Worm (Caenorhabditis elegans) whole organism, young adult: Measurements from ENCODE around the gene nep-21.

Experiments
- C17E4.6 ChIP-seq: fragments of 200-800 bp; sonication (Bioruptor generic); IDR thresholded peaks from 2 replicates; pipeline ENCODE4 v1.3.6; 2022; ENCODE audit warnings: missing genetic modification reagents, missing genetic modification characterization, missing compliant biosample characterization
- F33H1.4 ChIP-seq: fragments of 200-800 bp; sonication (Bioruptor generic); IDR thresholded peaks from 2 replicates; pipeline ENCODE4 v1.3.6; 2022; ENCODE audit warnings: missing genetic modification reagents, missing genetic modification characterization, missing compliant biosample characterization
- K11D2.4 ChIP-seq: fragments of 200-800 bp; sonication (Bioruptor generic); IDR thresholded peaks from 2 replicates; pipeline ENCODE4 v1.3.6; 2022; ENCODE audit warnings: missing genetic modification reagents, missing genetic modification characterization, missing compliant biosample characterization
- K12H6.12 ChIP-seq: fragments of 200-800 bp; sonication (Bioruptor generic); optimal IDR thresholded peaks from 2 replicates; lab custom pipeline; 2018; ENCODE audit warnings: mild to moderate bottlenecking, missing genetic modification characterization, missing compliant biosample characterization
- T07F8.4 ChIP-seq: sonication (generic microtip); optimal IDR thresholded peaks from 2 replicates; lab custom pipeline; 2016; ENCODE audit warnings: mild to moderate bottlenecking, missing genetic modification characterization, moderate library complexity, missing compliant biosample characterization
- Y79H2A.3 ChIP-seq: fragments of 200-800 bp; sonication (Bioruptor generic); conservative IDR thresholded peaks from 2 replicates; pipeline ENCODE4 v1.3.6; 2022; ENCODE audit warnings: missing genetic modification reagents, missing genetic modification characterization, missing compliant biosample characterization
- akir-1 ChIP-seq: fragments of 200-800 bp; sonication (Bioruptor generic); optimal IDR thresholded peaks from 2 replicates; lab custom pipeline; 2018; ENCODE audit warnings: mild to moderate bottlenecking, missing genetic modification characterization, moderate library complexity, missing compliant biosample characterization
- ama-1 ChIP-seq, 3 experiments: fragments of 150-350 bp in 1 of 3; sonication (generic microtip) in 2 of 3; optimal IDR thresholded peaks; 2 replicates each; lab custom pipeline; 2014 to 2018; ENCODE audit warnings: missing biosample characterization in 2 of 3, missing genetic modification characterization in 2 of 3, missing genetic modification reagents in 2 of 3
- aptf-2 ChIP-seq: fragments of 200-800 bp; sonication (Bioruptor generic); conservative IDR thresholded peaks from 2 replicates; pipeline ENCODE4 v1.3.6; 2022; ENCODE audit warnings: missing genetic modification reagents, missing genetic modification characterization, missing compliant biosample characterization
- attf-5 ChIP-seq: fragments of 200-800 bp; sonication (Bioruptor generic); optimal IDR thresholded peaks from 2 replicates; lab custom pipeline; 2018; ENCODE audit warnings: mild to moderate bottlenecking, missing genetic modification characterization, missing compliant biosample characterization
- cebp-2 ChIP-seq: fragments of 200-800 bp; sonication (Bioruptor generic); IDR thresholded peaks from 2 replicates; pipeline ENCODE4 v1.3.6; 2022; ENCODE audit warnings: missing genetic modification characterization, missing compliant biosample characterization
- ceh-40 ChIP-seq: fragments of 200-800 bp; sonication (Bioruptor generic); IDR thresholded peaks from 2 replicates; pipeline ENCODE4 v1.3.6; 2022; ENCODE audit warnings: missing genetic modification characterization, missing compliant biosample characterization
- ceh-91 ChIP-seq: fragments of 200-800 bp; sonication (Bioruptor generic); IDR thresholded peaks from 2 replicates; pipeline ENCODE4 v1.3.6; 2022; ENCODE audit warnings: missing genetic modification reagents, missing genetic modification characterization, missing compliant biosample characterization
- dox-1 ChIP-seq: fragments of 200-800 bp; sonication (Bioruptor generic); IDR thresholded peaks from 2 replicates; pipeline ENCODE4 v1.3.6; 2022; ENCODE audit warnings: missing genetic modification reagents, missing genetic modification characterization, missing compliant biosample characterization
- egl-18 ChIP-seq: fragments of 200-800 bp; sonication (Bioruptor generic); IDR thresholded peaks from 2 replicates; pipeline ENCODE4 v1.3.6; 2022; ENCODE audit warnings: missing genetic modification reagents, missing genetic modification characterization, missing compliant biosample characterization
- egl-44 ChIP-seq: fragments of 200-800 bp; sonication (Bioruptor generic); IDR thresholded peaks from 2 replicates; pipeline ENCODE4 v1.3.6; 2022; ENCODE audit warnings: missing genetic modification reagents, missing genetic modification characterization, missing compliant biosample characterization
- ets-4 ChIP-seq: fragments of 200-800 bp; sonication (Bioruptor generic); optimal IDR thresholded peaks from 2 replicates; lab custom pipeline; 2018; ENCODE audit warnings: mild to moderate bottlenecking, missing genetic modification characterization, missing compliant biosample characterization
- hlh-12 ChIP-seq: sonication (generic microtip); optimal IDR thresholded peaks from 2 replicates; lab custom pipeline; 2016; ENCODE audit warnings: missing genetic modification characterization, missing compliant biosample characterization
- hmg-1.2 ChIP-seq: fragments of 200-800 bp; sonication (Bioruptor generic); IDR thresholded peaks from 2 replicates; pipeline ENCODE4 v1.3.6; 2022; ENCODE audit warnings: missing genetic modification reagents, missing genetic modification characterization, missing compliant biosample characterization
- hmg-20 ChIP-seq: fragments of 200-800 bp; sonication (Bioruptor generic); IDR thresholded peaks from 2 replicates; pipeline ENCODE4 v1.3.6; 2022; ENCODE audit warnings: missing genetic modification reagents, missing genetic modification characterization, missing compliant biosample characterization
- hrde-1 ChIP-seq: sonication (generic microtip); optimal IDR thresholded peaks from 2 replicates; lab custom pipeline; 2016; ENCODE audit warnings: missing genetic modification characterization, mild to moderate bottlenecking, missing compliant biosample characterization, moderate library complexity, missing genotype, missing genetic modification reagents, borderline replicate concordance
- hsf-1 ChIP-seq: fragments of 200-800 bp; sonication (Bioruptor generic); IDR thresholded peaks from 2 replicates; pipeline ENCODE4 v1.3.6; 2022; ENCODE audit warnings: missing genetic modification reagents, missing genetic modification characterization, missing compliant biosample characterization
- lag-1 ChIP-seq: fragments of 200-800 bp; sonication (Bioruptor generic); IDR thresholded peaks from 2 replicates; pipeline ENCODE4 v1.3.6; 2022; ENCODE audit warnings: missing genetic modification reagents, missing genetic modification characterization, missing compliant biosample characterization
- let-607 ChIP-seq, 2 experiments: fragments of 200-800 bp in 1 of 2; sonication (Bioruptor generic) in 1 of 2; sonication (generic microtip) in 1 of 2; optimal IDR thresholded peaks; 2 replicates each; lab custom pipeline; 2016 to 2018; ENCODE audit warnings: mild to moderate bottlenecking in 2 of 2, missing compliant biosample characterization in 2 of 2, missing genetic modification characterization in 2 of 2, moderate library complexity in 2 of 2, missing genotype in 1 of 2
- lin-26 ChIP-seq: fragments of 200-800 bp; sonication (Bioruptor generic); IDR thresholded peaks from 2 replicates; pipeline ENCODE4 v1.3.6; 2022; ENCODE audit warnings: missing genetic modification reagents, missing genetic modification characterization, missing compliant biosample characterization
- lin-35 ChIP-seq, 3 experiments: fragments of 150-350 bp in 2 of 3; sonication (generic microtip) in 1 of 3; optimal IDR thresholded peaks; 2 replicates each; lab custom pipeline; 2014 to 2018; ENCODE audit warnings: missing biosample characterization in 3 of 3, missing genetic modification characterization in 3 of 3, missing genetic modification reagents in 3 of 3
- lin-54 ChIP-seq: fragments of 200-800 bp; sonication (Bioruptor generic); optimal IDR thresholded peaks from 2 replicates; lab custom pipeline; 2018; ENCODE audit warnings: mild to moderate bottlenecking, missing genetic modification characterization, missing compliant biosample characterization
- madf-10 ChIP-seq: sonication (generic microtip); optimal IDR thresholded peaks from 2 replicates; lab custom pipeline; 2016; ENCODE audit warnings: mild to moderate bottlenecking, missing genetic modification characterization, missing compliant biosample characterization
- madf-8 ChIP-seq: fragments of 200-800 bp; sonication (Bioruptor generic); conservative IDR thresholded peaks from 2 replicates; pipeline ENCODE4 v1.3.6; 2022; ENCODE audit warnings: missing genetic modification reagents, missing genetic modification characterization, missing compliant biosample characterization
- mxl-1 ChIP-seq: sonication (generic microtip); optimal IDR thresholded peaks from 2 replicates; lab custom pipeline; 2016; ENCODE audit warnings: missing genetic modification characterization, missing compliant biosample characterization
- nfya-1 ChIP-seq: sonication (generic microtip); optimal IDR thresholded peaks from 2 replicates; lab custom pipeline; 2017; ENCODE audit warnings: antibody characterized with exemption, missing compliant biosample characterization, missing genetic modification characterization, borderline replicate concordance; ENCODE audit not compliant: insufficient read depth
- nfyb-1 ChIP-seq: fragments of 200-800 bp; sonication (Bioruptor generic); IDR thresholded peaks from 2 replicates; pipeline ENCODE4 v1.3.6; 2022; ENCODE audit warnings: missing genetic modification reagents, missing genetic modification characterization, missing compliant biosample characterization
- nhr-27 ChIP-seq: fragments of 200-800 bp; sonication (Bioruptor generic); optimal IDR thresholded peaks from 2 replicates; lab custom pipeline; 2018; ENCODE audit warnings: mild to moderate bottlenecking, missing genetic modification characterization, moderate library complexity, missing compliant biosample characterization
- pbrm-1 ChIP-seq: fragments of 200-800 bp; sonication (Bioruptor generic); IDR thresholded peaks from 2 replicates; pipeline ENCODE4 v1.3.6; 2022; ENCODE audit warnings: missing genetic modification reagents, missing genetic modification characterization, missing compliant biosample characterization
- pha-4 ChIP-seq: fragments of 150-350 bp; sonication (generic microtip); optimal IDR thresholded peaks from 2 replicates; lab custom pipeline; 2014; ENCODE audit warnings: missing biosample characterization, missing genetic modification reagents, missing genetic modification characterization
- rcor-1 ChIP-seq: fragments of 200-800 bp; sonication (Bioruptor generic); IDR thresholded peaks from 2 replicates; pipeline ENCODE4 v1.3.6; 2022; ENCODE audit warnings: missing genetic modification reagents, missing genetic modification characterization, missing compliant biosample characterization
- sea-2 ChIP-seq: fragments of 200-800 bp; sonication (Bioruptor generic); IDR thresholded peaks from 2 replicates; pipeline ENCODE4 v1.3.6; 2022; ENCODE audit warnings: missing genetic modification characterization, missing compliant biosample characterization
- snpc-1.3 ChIP-seq: sonication (generic microtip); optimal IDR thresholded peaks from 2 replicates; lab custom pipeline; 2017; ENCODE audit warnings: missing genetic modification characterization, mild to moderate bottlenecking, missing compliant biosample characterization, antibody characterized with exemption, moderate library complexity, missing genotype, missing genetic modification reagents; ENCODE audit not compliant: insufficient read depth
- snpc-3.4 ChIP-seq: sonication (generic microtip); optimal IDR thresholded peaks from 2 replicates; lab custom pipeline; 2017; ENCODE audit warnings: missing genetic modification characterization, mild to moderate bottlenecking, missing compliant biosample characterization, antibody characterized with exemption, moderate library complexity, missing genotype, missing genetic modification reagents
- snpc-4 ChIP-seq, 5 experiments: fragments of 150-350 bp in 1 of 5; sonication (generic microtip) in 4 of 5; optimal IDR thresholded peaks; 2 replicates each; lab custom pipeline; 2014 to 2018; ENCODE audit warnings: missing genetic modification characterization in 5 of 5, missing biosample characterization in 3 of 5, antibody characterized with exemption in 2 of 5, mild to moderate bottlenecking in 2 of 5, missing compliant biosample characterization in 2 of 5, missing genotype in 2 of 5, moderate library complexity in 2 of 5, missing genetic modification reagents in 1 of 5
- somi-1 ChIP-seq: fragments of 200-800 bp; sonication (Bioruptor generic); optimal IDR thresholded peaks from 2 replicates; lab custom pipeline; 2018; ENCODE audit warnings: mild to moderate bottlenecking, missing genetic modification characterization, missing compliant biosample characterization
- tbx-9 ChIP-seq: sonication (generic microtip); optimal IDR thresholded peaks from 2 replicates; lab custom pipeline; 2016; ENCODE audit warnings: borderline replicate concordance, missing genetic modification characterization, inconsistent platforms, missing compliant biosample characterization
- xnd-1 ChIP-seq: sonication (generic microtip); optimal IDR thresholded peaks from 2 replicates; lab custom pipeline; 2016; ENCODE audit warnings: missing genotype, missing genetic modification reagents, missing genetic modification characterization, missing compliant biosample characterization
- zim-3 ChIP-seq: sonication (generic microtip); optimal IDR thresholded peaks from 2 replicates; lab custom pipeline; 2017; ENCODE audit warnings: mild to moderate bottlenecking, missing genetic modification characterization, moderate library complexity, missing compliant biosample characterization
- ztf-22 ChIP-seq: fragments of 200-800 bp; sonication (Bioruptor generic); optimal IDR thresholded peaks from 2 replicates; lab custom pipeline; 2018; ENCODE audit warnings: mild to moderate bottlenecking, missing genetic modification characterization, moderate library complexity, missing compliant biosample characterization
- ztf-28 ChIP-seq: fragments of 200-800 bp; sonication (Bioruptor generic); IDR thresholded peaks from 2 replicates; pipeline ENCODE4 v1.3.6; 2022; ENCODE audit warnings: missing genetic modification reagents, missing genetic modification characterization, missing compliant biosample characterization
- ztf-3 ChIP-seq: fragments of 200-800 bp; sonication (Bioruptor generic); optimal IDR thresholded peaks from 2 replicates; lab custom pipeline; 2018; ENCODE audit warnings: mild to moderate bottlenecking, missing genetic modification characterization, missing compliant biosample characterization
- ztf-6 ChIP-seq: fragments of 200-800 bp; sonication (Bioruptor generic); IDR thresholded peaks from 2 replicates; pipeline ENCODE4 v1.3.6; 2022; ENCODE audit warnings: missing genetic modification reagents, missing genetic modification characterization, missing compliant biosample characterization

The nep-21 gene

DNA sequence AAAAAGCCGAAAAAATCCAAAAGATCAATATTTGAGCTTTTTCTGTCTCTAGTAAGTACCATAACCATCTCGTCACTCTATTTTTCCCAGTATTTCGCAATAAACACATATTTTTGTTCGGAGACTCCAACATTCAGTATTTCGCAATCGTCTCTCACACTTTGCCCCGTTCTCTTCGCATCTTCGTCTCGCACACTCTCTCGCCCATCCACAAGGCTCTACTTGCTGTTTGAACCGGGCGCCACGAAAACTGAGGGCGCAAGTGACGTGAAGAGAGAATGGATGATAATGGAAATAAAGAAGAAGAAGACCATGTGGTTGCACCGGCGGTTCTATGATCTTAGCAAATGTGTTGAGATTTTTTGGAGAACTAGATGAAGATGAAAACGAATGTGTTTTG is 26.2 kb downstream of the nep-21 start (continued):
- TF ChIP-seq hrde-1 (tag; lab: Kevin White, UChicago) = no peak
- peak; percentile 94 for TF ChIP-seq somi-1 (GFP tag; lab: Kevin White, UChicago)
- TF ChIP-seq nhr-27 (tag; lab: Kevin White, UChicago) = no peak
- TF ChIP-seq pbrm-1 = peak; percentile 82
- peak; percentile 82 for TF ChIP-seq ztf-22 (GFP tag; lab: Kevin White, UChicago)
- TF ChIP-seq hmg-1.2 (GFP tag; lab: Robert Waterston, UW) = peak; percentile 96
- no peak for TF ChIP-seq akir-1 (GFP tag; lab: Kevin White, UChicago)
- TF ChIP-seq lin-54 (GFP tag; lab: Kevin White, UChicago) = peak; percentile 67
- no peak for TF ChIP-seq C17E4.6
- peak; percentile 85 for TF ChIP-seq dox-1
- no peak for TF ChIP-seq egl-18
- no peak for TF ChIP-seq lag-1
- peak; percentile 89 for TF ChIP-seq nfyb-1 (GFP tag; lab: Robert Waterston, UW)
- no peak for TF ChIP-seq nfya-1 (tag; lab: Kevin White, UChicago)
- peak; percentile 96 for TF ChIP-seq pha-4 (tag; lab: Kevin White, UChicago)
- TF ChIP-seq hmg-20 (GFP tag; lab: Robert Waterston, UW) = no peak
- TF ChIP-seq Y79H2A.3 (GFP tag; lab: Robert Waterston, UW) = no peak
- TF ChIP-seq hlh-12 (tag; lab: Kevin White, UChicago) = no peak
- TF ChIP-seq egl-44 (GFP tag; lab: Robert Waterston, UW) = no peak
- TF ChIP-seq ztf-3 (GFP tag; lab: Kevin White, UChicago) = peak; percentile 53
- TF ChIP-seq let-607 (tag; optimal IDR thresholded peaks at IDR 0.05; lab: Kevin White, UChicago) = peak; percentile 77 to 80
- peak; percentile 97 for TF ChIP-seq attf-5 (GFP tag; lab: Kevin White, UChicago)
- peak; percentile 26; the same call in 1 of the 2 replicates for TF ChIP-seq hsf-1 (GFP tag; lab: Robert Waterston, UW)
- TF ChIP-seq K12H6.12 (tag; lab: Kevin White, UChicago) = peak; percentile 97
- TF ChIP-seq rcor-1 = peak; percentile 57
- TF ChIP-seq xnd-1 = no peak
- peak in 1 of 3 experiments; percentile 84 for TF ChIP-seq lin-35 (GFP tag; optimal IDR thresholded peaks at IDR 0.05; lab: Kevin White, UChicago)
- no peak for TF ChIP-seq sea-2
- TF ChIP-seq snpc-1.3 (tag; lab: Kevin White, UChicago) = peak; percentile 29
- no peak for TF ChIP-seq ama-1 (optimal IDR thresholded peaks at IDR 0.05; lab: Kevin White, UChicago)
- no peak for TF ChIP-seq ama-1 (GFP tag; optimal IDR thresholded peaks at IDR 0.05; lab: Kevin White, UChicago)
- no peak for TF ChIP-seq madf-8 (GFP tag; lab: Robert Waterston, UW)
- TF ChIP-seq aptf-2 (GFP tag; lab: Robert Waterston, UW) = no peak
- no peak for TF ChIP-seq zim-3 (tag; lab: Kevin White, UChicago)
- no peak for TF ChIP-seq snpc-3.4 (tag; lab: Kevin White, UChicago)
- TF ChIP-seq ztf-28 (GFP tag; lab: Robert Waterston, UW) = no peak
- no peak for TF ChIP-seq ceh-91 (GFP tag; lab: Robert Waterston, UW)
- TF ChIP-seq K11D2.4 (GFP tag; lab: Robert Waterston, UW) = peak; percentile 80
- TF ChIP-seq F33H1.4 = no peak

DNA sequence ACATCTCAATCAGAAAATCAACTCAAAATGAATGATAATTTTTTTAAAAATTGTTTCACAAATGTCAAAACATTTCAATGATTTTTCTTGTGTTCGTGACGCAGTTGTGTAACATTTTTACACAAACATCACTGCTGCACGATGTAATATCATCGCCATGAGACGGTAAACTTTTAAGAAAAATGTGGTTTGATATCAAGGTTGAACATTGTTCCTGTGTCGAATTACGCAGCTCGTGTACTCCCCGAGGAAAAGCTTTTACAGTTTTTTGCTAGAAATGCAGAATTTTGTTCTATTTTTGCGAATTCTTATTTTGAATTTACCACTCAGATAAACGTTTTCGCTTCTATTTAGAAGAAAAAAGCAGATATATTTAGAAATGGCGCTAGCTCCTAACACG is 28.6 kb downstream of the nep-21 start:
- TF ChIP-seq snpc-4 (GFP tag; optimal IDR thresholded peaks at IDR 0.05; lab: Kevin White, UChicago) (no peak), snpc-4 (tag; optimal IDR thresholded peaks at IDR 0.05; lab: Kevin White, UChicago) (no peak), ets-4 (GFP tag; lab: Kevin White, UChicago) (no peak), cebp-2 (GFP tag; lab: Robert Waterston, UW) (0 out of 2 replicates have a peak, but pooled peaks have one; percentile 16), T07F8.4 (tag; lab: Kevin White, UChicago) (no peak), K12H6.12 (tag; lab: Kevin White, UChicago) (no peak), snpc-3.4 (tag; lab: Kevin White, UChicago) (no peak), tbx-9 (tag; lab: Kevin White, UChicago) (no peak), ztf-6 (GFP tag; lab: Robert Waterston, UW) (no peak), mxl-1 (tag; lab: Kevin White, UChicago) (no peak), madf-10 (tag; lab: Kevin White, UChicago) (no peak), egl-18 (no peak), ceh-40 (GFP tag; lab: Robert Waterston, UW) (no peak), lin-26 (GFP tag; lab: Robert Waterston, UW) (peak; percentile 9; the same call in 1 of the 2 replicates)
